Worm (Caenorhabditis elegans) whole organism, L4/young adult: ENCODE results near the gene tsp-20.

Experiments used
- W03F9.2 ChIP-seq: fragments of 150-350 bp; optimal IDR thresholded peaks from 2 replicates; lab custom pipeline; 2014; ENCODE audit warnings: missing biosample characterization, missing genetic modification characterization
- dao-5 ChIP-seq: sonication (generic microtip); optimal IDR thresholded peaks from 2 replicates; lab custom pipeline; 2016; ENCODE audit warnings: missing genotype, missing genetic modification characterization, moderate library complexity, missing compliant biosample characterization

DNA sequence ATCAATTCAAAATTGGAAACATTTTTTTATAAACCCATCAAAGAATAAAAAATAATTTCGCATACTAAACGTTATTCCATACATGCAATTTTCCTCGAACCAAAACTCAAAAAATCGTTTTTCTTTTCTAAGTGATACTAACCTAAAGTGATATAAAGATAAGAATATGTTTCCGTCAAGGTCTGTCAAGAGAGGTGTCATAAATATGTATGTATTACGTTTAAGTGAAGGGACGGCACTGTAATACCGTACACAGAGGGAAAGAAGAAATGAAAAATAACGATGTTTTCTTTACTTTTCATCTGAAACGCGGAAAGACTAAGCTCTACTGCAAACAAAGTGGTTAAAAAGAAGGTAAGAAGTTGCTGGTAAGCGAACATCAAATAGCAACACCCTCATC lies 27.4 kb downstream of the tsp-20 start:
- no peak for TF ChIP-seq W03F9.2
- TF ChIP-seq dao-5, result no peak
